Worm (Caenorhabditis elegans) whole organism, late embryonic: ENCODE data around the gene K09D9.9.

Source experiments
- F13H6.1 ChIP-seq: sonication (generic microtip); optimal IDR thresholded peaks from 2 replicates; lab custom pipeline; 2016; ENCODE audit warnings: missing genetic modification characterization, missing compliant biosample characterization
- K02D7.2 ChIP-seq: sonication (generic microtip); optimal IDR thresholded peaks from 2 replicates; lab custom pipeline; 2017; ENCODE audit warnings: mild to moderate bottlenecking, missing genetic modification characterization, missing compliant biosample characterization
- T23F11.4 ChIP-seq: fragments of 200-800 bp; sonication (Bioruptor generic); optimal IDR thresholded peaks from 2 replicates; lab custom pipeline; 2018; ENCODE audit warnings: mild to moderate bottlenecking, missing genetic modification characterization, missing compliant biosample characterization
- Y22D7AL.16 ChIP-seq: sonication (generic microtip); optimal IDR thresholded peaks from 2 replicates; lab custom pipeline; 2016; ENCODE audit warnings: missing genetic modification characterization, missing compliant biosample characterization
- ahr-1 ChIP-seq: sonication (generic microtip); optimal IDR thresholded peaks from 2 replicates; lab custom pipeline; 2016; ENCODE audit warnings: missing genetic modification characterization, missing compliant biosample characterization
- ama-1 ChIP-seq: fragments of 150-350 bp; optimal IDR thresholded peaks from 2 replicates; lab custom pipeline; 2014
- ceh-2 ChIP-seq: sonication (generic microtip); optimal IDR thresholded peaks from 2 replicates; lab custom pipeline; 2016; ENCODE audit warnings: missing genotype, missing genetic modification characterization, missing compliant biosample characterization
- ceh-24 ChIP-seq: sonication (generic microtip); optimal IDR thresholded peaks from 2 replicates; lab custom pipeline; 2016; ENCODE audit warnings: mild to moderate bottlenecking, missing genetic modification characterization, missing compliant biosample characterization
- ceh-31 ChIP-seq: sonication (generic microtip); optimal IDR thresholded peaks from 2 replicates; lab custom pipeline; 2016; ENCODE audit warnings: missing genetic modification characterization, missing compliant biosample characterization
- ceh-9 ChIP-seq: sonication (generic microtip); optimal IDR thresholded peaks from 2 replicates; lab custom pipeline; 2016; ENCODE audit warnings: mild to moderate bottlenecking, missing genetic modification characterization, inconsistent platforms, missing compliant biosample characterization
- dve-1 ChIP-seq: sonication (generic microtip); optimal IDR thresholded peaks from 2 replicates; lab custom pipeline; 2017; ENCODE audit warnings: antibody characterized with exemption, mild to moderate bottlenecking, missing genetic modification characterization, missing compliant biosample characterization
- elt-2 ChIP-seq: sonication (generic microtip); optimal IDR thresholded peaks from 2 replicates; lab custom pipeline; 2016; ENCODE audit warnings: missing genetic modification reagents, missing genetic modification characterization, missing compliant biosample characterization
- fax-1 ChIP-seq: sonication (generic microtip); optimal IDR thresholded peaks from 2 replicates; lab custom pipeline; 2016; ENCODE audit warnings: missing genotype, missing genetic modification characterization, missing compliant biosample characterization
- hlh-13 ChIP-seq: fragments of 200-800 bp; sonication (Bioruptor generic); optimal IDR thresholded peaks from 2 replicates; lab custom pipeline; 2018; ENCODE audit warnings: mild to moderate bottlenecking, missing genetic modification characterization, missing compliant biosample characterization
- hlh-15 ChIP-seq: sonication (generic microtip); optimal IDR thresholded peaks from 2 replicates; lab custom pipeline; 2016; ENCODE audit warnings: missing genetic modification characterization, missing compliant biosample characterization
- hlh-6 ChIP-seq: sonication (generic microtip); optimal IDR thresholded peaks from 2 replicates; lab custom pipeline; 2016; ENCODE audit warnings: missing genotype, missing genetic modification characterization, missing compliant biosample characterization
- lim-6 ChIP-seq: sonication (generic microtip); optimal IDR thresholded peaks from 2 replicates; lab custom pipeline; 2016; ENCODE audit warnings: missing genetic modification characterization, missing compliant biosample characterization
- madf-2 ChIP-seq: sonication (generic microtip); optimal IDR thresholded peaks from 2 replicates; lab custom pipeline; 2017; ENCODE audit warnings: missing genetic modification characterization, missing compliant biosample characterization
- npax-4 ChIP-seq: sonication (generic microtip); optimal IDR thresholded peaks from 2 replicates; lab custom pipeline; 2016; ENCODE audit warnings: missing genetic modification characterization, missing compliant biosample characterization
- pax-1 ChIP-seq: fragments of 150-350 bp; optimal IDR thresholded peaks from 2 replicates; lab custom pipeline; 2014; ENCODE audit warnings: missing biosample characterization, missing genetic modification characterization
- pha-2 ChIP-seq: sonication (generic microtip); optimal IDR thresholded peaks from 2 replicates; lab custom pipeline; 2017; ENCODE audit warnings: mild to moderate bottlenecking, missing genetic modification characterization, missing compliant biosample characterization
- pha-4 ChIP-seq: fragments of 150-350 bp; optimal IDR thresholded peaks from 2 replicates; lab custom pipeline; 2018; ENCODE audit warnings: missing biosample characterization, missing genetic modification reagents, missing genetic modification characterization
- ref-2 ChIP-seq: sonication (generic microtip); optimal IDR thresholded peaks from 2 replicates; lab custom pipeline; 2016; ENCODE audit warnings: missing genetic modification characterization, missing compliant biosample characterization
- sdc-2 ChIP-seq: sonication (generic microtip); optimal IDR thresholded peaks from 2 replicates; lab custom pipeline; 2016; ENCODE audit warnings: missing genotype, missing genetic modification characterization, missing compliant biosample characterization
- sox-4 ChIP-seq: sonication (generic microtip); optimal IDR thresholded peaks from 2 replicates; lab custom pipeline; 2017; ENCODE audit warnings: mild to moderate bottlenecking, missing genetic modification characterization, inconsistent platforms, missing compliant biosample characterization
- syd-9 ChIP-seq: sonication (generic microtip); optimal IDR thresholded peaks from 2 replicates; lab custom pipeline; 2016; ENCODE audit warnings: mild to moderate bottlenecking, missing genetic modification characterization, moderate library complexity, missing compliant biosample characterization
- tbx-2 ChIP-seq: sonication (generic microtip); optimal IDR thresholded peaks from 2 replicates; lab custom pipeline; 2016; ENCODE audit warnings: missing genetic modification characterization, missing compliant biosample characterization
- tbx-7 ChIP-seq: sonication (generic microtip); optimal IDR thresholded peaks from 2 replicates; lab custom pipeline; 2016; ENCODE audit warnings: missing genotype, missing genetic modification characterization, missing compliant biosample characterization
- ttx-3 ChIP-seq: sonication (generic microtip); optimal IDR thresholded peaks from 2 replicates; lab custom pipeline; 2016; ENCODE audit warnings: missing genetic modification reagents, missing genetic modification characterization, missing compliant biosample characterization
- unc-3 ChIP-seq, 2 experiments: fragments of 200-800 bp in 1 of 2; sonication (Bioruptor generic) in 1 of 2; sonication (generic microtip) in 1 of 2; conservative IDR thresholded peaks in 1 of 2; optimal IDR thresholded peaks in 1 of 2; 2 replicates each; pipeline versions ENCODE4 v1.3.6 to Lab custom; 2016 to 2022; ENCODE audit warnings: missing compliant biosample characterization in 2 of 2, missing genetic modification characterization in 2 of 2, missing genetic modification reagents in 1 of 2
- unc-42 ChIP-seq: sonication (generic microtip); optimal IDR thresholded peaks from 2 replicates; lab custom pipeline; 2016; ENCODE audit warnings: missing genotype, missing genetic modification characterization, missing compliant biosample characterization
- unc-86 ChIP-seq: sonication (generic microtip); optimal IDR thresholded peaks from 2 replicates; lab custom pipeline; 2016; ENCODE audit warnings: missing genetic modification characterization, missing compliant biosample characterization
- zip-5 ChIP-seq: sonication (generic microtip); optimal IDR thresholded peaks from 2 replicates; lab custom pipeline; 2016; ENCODE audit warnings: missing genetic modification characterization, missing compliant biosample characterization

K09D9.9 gene

ce11 chrV:3984178-3984577 lies 9.8 kb downstream of the K09D9.9 start, which contains the start of gene nlp-29:
Gene nlp-29, plus strand, starts transcription at chrV:3984425.
- TF ChIP-seq dve-1 (tag; lab: Kevin White, UChicago) (peak; percentile 12), lim-6 (no peak), npax-4 (tag; lab: Kevin White, UChicago) (no peak)

- TF ChIP-seq K02D7.2 (tag; lab: Kevin White, UChicago) = no peak
- TF ChIP-seq tbx-2 (tag; lab: Kevin White, UChicago) = no peak
- no peak for TF ChIP-seq ceh-9
- no peak for TF ChIP-seq ceh-24
- TF ChIP-seq ref-2 = no peak
- TF ChIP-seq ama-1 (lab: Kevin White, UChicago) = no peak
- TF ChIP-seq fax-1 (tag; lab: Kevin White, UChicago) = no peak
- TF ChIP-seq syd-9 (tag; lab: Kevin White, UChicago) = no peak
- no peak for TF ChIP-seq madf-2 (tag; lab: Kevin White, UChicago)
- no peak for TF ChIP-seq tbx-7
- TF ChIP-seq sdc-2 (tag; lab: Kevin White, UChicago) = no peak
- TF ChIP-seq ttx-3 = no peak
- no peak for TF ChIP-seq ceh-31 (tag; lab: Kevin White, UChicago)
- TF ChIP-seq pax-1 (tag; lab: Kevin White, UChicago) = no peak
- no peak for TF ChIP-seq hlh-15 (tag; lab: Kevin White, UChicago)
- TF ChIP-seq sox-4 (tag; lab: Kevin White, UChicago) = no peak
These were observed 12.3 kb downstream of the K09D9.9 start, which contains the start of gene nlp-30 for ce11 chrV:3981680-3982079. Gene nlp-30, plus strand, starts transcription at chrV:3981980.

ce11 chrV:3980228-3980933 lies 13.6 kb downstream of the K09D9.9 start:
- TF ChIP-seq hlh-6 (no peak), unc-42 (tag; lab: Kevin White, UChicago) (no peak), pax-1 (tag; lab: Kevin White, UChicago) (no peak), lim-6 (no peak)

- TF ChIP-seq ref-2 = peak; percentile 3
- no peak for TF ChIP-seq ahr-1 (tag; lab: Kevin White, UChicago)
- no peak for TF ChIP-seq unc-86 (tag; lab: Kevin White, UChicago)
- no peak for TF ChIP-seq zip-5 (tag; lab: Kevin White, UChicago)
- TF ChIP-seq elt-2 = peak; percentile 61
- no peak for TF ChIP-seq pha-4 (tag; lab: Kevin White, UChicago)
- no peak for TF ChIP-seq ttx-3
- TF ChIP-seq F13H6.1 (tag; lab: Kevin White, UChicago) = no peak
- no peak for TF ChIP-seq unc-3 (GFP tag; conservative IDR thresholded peaks at IDR 0.05; lab: Robert Waterston, UW)
- TF ChIP-seq unc-3 (tag; optimal IDR thresholded peaks at IDR 0.05; lab: Kevin White, UChicago) = no peak
- no peak for TF ChIP-seq unc-42 (tag; lab: Kevin White, UChicago)
These were observed 14.1 kb downstream of the K09D9.9 start, which contains the start of gene nlp-31 for ce11 chrV:3979819-3980218. Gene nlp-31, plus strand, starts transcription at chrV:3980055.

- TF ChIP-seq sdc-2 (tag; lab: Kevin White, UChicago) (no peak), ceh-2 (tag; lab: Kevin White, UChicago) (no peak), Y22D7AL.16 (no peak), T23F11.4 (GFP tag; lab: Kevin White, UChicago) (no peak), hlh-6 (no peak), tbx-7 (no peak), hlh-13 (GFP tag; lab: Kevin White, UChicago) (no peak)
These were observed 14.9 kb downstream of the K09D9.9 start, which contains the start of gene nlp-34 for ce11 chrV:3979053-3979452. Gene nlp-34, minus strand, starts transcription at chrV:3979134.

- no peak for TF ChIP-seq pha-2 (tag; lab: Kevin White, UChicago)
These were observed 17.0 kb downstream of the K09D9.9 start, which contains the start of gene str-83 for ce11 chrV:3976964-3977363. Gene str-83, plus strand, starts transcription at chrV:3977264.
